Fruit fly (Drosophila melanogaster) whole organism, adult: Measurements from ENCODE around the gene CG42833.

Experiments
- CG7101 ChIP-seq: fragments of 200-800 bp; sonication (Bioruptor generic); optimal IDR thresholded peaks from 2 replicates; lab custom pipeline; 2018; ENCODE audit warnings: missing biosample characterization, mild to moderate bottlenecking, missing genetic modification characterization, moderate library complexity
- ovo ChIP-seq: fragments of 200-800 bp; sonication (Bioruptor generic); optimal IDR thresholded peaks from 2 replicates; lab custom pipeline; 2016; ENCODE audit warnings: missing biosample characterization, missing genetic modification characterization
- tj ChIP-seq: fragments of 200-800 bp; sonication (Bioruptor generic); optimal IDR thresholded peaks from 3 replicates; lab custom pipeline; 2017; ENCODE audit warnings: missing biosample characterization, mild to moderate bottlenecking, missing genetic modification characterization, moderate library complexity

- TF ChIP-seq ovo (GFP tag; lab: Kevin White, UChicago) (no peak), CG7101 (tag; lab: Kevin White, UChicago) (peak; percentile 1), tj (no peak)
Measured at dm6 chr3L:20192872-20193747, 6.8 kb upstream of the CG42833 start.
